Worm (Caenorhabditis elegans): ENCODE measurements around the gene R10E4.9.

DNA sequence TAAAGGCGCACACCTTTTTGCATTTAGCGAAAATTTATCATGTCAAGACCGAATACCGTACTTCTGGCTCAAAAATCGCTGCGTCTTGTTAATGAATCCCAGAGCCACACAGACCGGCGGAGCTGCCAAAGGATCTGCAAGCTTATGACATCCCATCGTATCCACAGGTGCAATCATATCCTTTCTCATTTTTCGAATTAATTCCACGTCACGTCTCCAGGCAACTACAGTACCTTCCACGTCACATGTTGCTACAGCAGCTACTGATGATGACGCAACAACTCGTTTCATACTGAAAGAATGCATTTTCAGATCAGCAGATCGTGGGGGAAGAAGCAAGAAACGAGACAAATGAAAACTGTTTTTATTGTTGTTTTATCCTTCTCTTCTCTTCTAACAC is 9.1 kb downstream of the R10E4.9 start, which contains the start of gene R10E4.6:
- TF ChIP-seq W03F9.2 (tag; optimal IDR thresholded peaks at IDR 0.05) = no peak
- no peak for TF ChIP-seq him-1 (tag; optimal IDR thresholded peaks at IDR 0.05)
- no peak for TF ChIP-seq dao-5 (tag; optimal IDR thresholded peaks at IDR 0.05)
